Worm (Caenorhabditis elegans) whole organism, L2 larva: ENCODE results near the gene snb-5.

Source experiments
- C34F6.9 ChIP-seq: fragments of 150-350 bp; optimal IDR thresholded peaks from 2 replicates; lab custom pipeline; 2014; ENCODE audit warnings: missing biosample characterization, missing genetic modification characterization
- R02D3.7 ChIP-seq: fragments of 150-350 bp; optimal IDR thresholded peaks from 2 replicates; lab custom pipeline; 2014; ENCODE audit warnings: missing biosample characterization, missing genetic modification characterization
- alr-1 ChIP-seq: fragments of 150-350 bp; optimal IDR thresholded peaks from 2 replicates; lab custom pipeline; 2014; ENCODE audit warnings: missing biosample characterization, missing genetic modification characterization
- aly-2 ChIP-seq: fragments of 150-350 bp; optimal IDR thresholded peaks from 2 replicates; lab custom pipeline; 2014; ENCODE audit warnings: missing biosample characterization, missing genetic modification characterization
- ama-1 ChIP-seq: fragments of 150-350 bp; optimal IDR thresholded peaks from 2 replicates; lab custom pipeline; 2018; ENCODE audit warnings: inconsistent platforms
- blmp-1 ChIP-seq: sonication (generic microtip); optimal IDR thresholded peaks from 2 replicates; lab custom pipeline; 2017; ENCODE audit warnings: missing genetic modification characterization, mild to moderate bottlenecking, missing compliant biosample characterization, antibody characterized with exemption, moderate library complexity; ENCODE audit not compliant: insufficient read depth
- ceh-82 ChIP-seq: fragments of 150-350 bp; optimal IDR thresholded peaks from 2 replicates; lab custom pipeline; 2014; ENCODE audit warnings: missing biosample characterization, missing genetic modification characterization
- elt-1 ChIP-seq: fragments of 150-350 bp; optimal IDR thresholded peaks from 2 replicates; lab custom pipeline; 2014; ENCODE audit warnings: missing biosample characterization, missing genetic modification characterization
- elt-3 ChIP-seq: sonication (generic microtip); optimal IDR thresholded peaks from 2 replicates; lab custom pipeline; 2017; ENCODE audit warnings: missing biosample characterization, missing genetic modification characterization
- fos-1 ChIP-seq: fragments of 150-350 bp; optimal IDR thresholded peaks from 2 replicates; lab custom pipeline; 2014; ENCODE audit warnings: missing biosample characterization, missing genetic modification characterization
- gmeb-1 ChIP-seq: fragments of 150-350 bp; optimal IDR thresholded peaks from 2 replicates; lab custom pipeline; 2014; ENCODE audit warnings: missing biosample characterization, missing genetic modification characterization
- lin-11 ChIP-seq: fragments of 150-350 bp; sonication (generic microtip); optimal IDR thresholded peaks from 2 replicates; lab custom pipeline; 2014; ENCODE audit warnings: missing biosample characterization, missing genetic modification characterization, inconsistent platforms, mixed read lengths
- lin-13 ChIP-seq: fragments of 150-350 bp; optimal IDR thresholded peaks from 2 replicates; lab custom pipeline; 2014; ENCODE audit warnings: missing biosample characterization, missing genetic modification reagents, missing genetic modification characterization
- lin-39 ChIP-seq: fragments of 150-350 bp; optimal IDR thresholded peaks from 2 replicates; lab custom pipeline; 2014; ENCODE audit warnings: missing biosample characterization, missing genetic modification reagents, missing genetic modification characterization
- lsy-2 ChIP-seq, 2 experiments: fragments of 150-350 bp in 1 of 2; sonication (generic microtip) in 1 of 2; optimal IDR thresholded peaks; 2 replicates each; lab custom pipeline; 2014 to 2017; ENCODE audit warnings: missing biosample characterization in 2 of 2, missing genetic modification characterization in 2 of 2
- mab-5 ChIP-seq: fragments of 150-350 bp; optimal IDR thresholded peaks from 2 replicates; lab custom pipeline; 2014; ENCODE audit warnings: missing biosample characterization, missing genetic modification characterization
- nhr-10 ChIP-seq: sonication (generic microtip); optimal IDR thresholded peaks from 2 replicates; lab custom pipeline; 2017; ENCODE audit warnings: missing biosample characterization, missing genetic modification characterization
- nhr-11 ChIP-seq: fragments of 150-350 bp; optimal IDR thresholded peaks from 2 replicates; lab custom pipeline; 2014; ENCODE audit warnings: missing biosample characterization, missing genetic modification characterization
- nhr-12 ChIP-seq: fragments of 150-350 bp; optimal IDR thresholded peaks from 2 replicates; lab custom pipeline; 2014; ENCODE audit warnings: missing biosample characterization, missing genetic modification characterization
- nhr-129 ChIP-seq: fragments of 150-350 bp; optimal IDR thresholded peaks from 2 replicates; lab custom pipeline; 2014; ENCODE audit warnings: missing biosample characterization, missing genetic modification characterization
- nhr-21 ChIP-seq: fragments of 150-350 bp; optimal IDR thresholded peaks from 2 replicates; lab custom pipeline; 2014; ENCODE audit warnings: missing biosample characterization, missing genetic modification characterization
- nhr-23 ChIP-seq: fragments of 150-350 bp; optimal IDR thresholded peaks from 2 replicates; lab custom pipeline; 2014; ENCODE audit warnings: missing biosample characterization, missing genetic modification reagents, missing genetic modification characterization
- nhr-25 ChIP-seq: fragments of 150-350 bp; sonication (generic microtip); optimal IDR thresholded peaks from 3 replicates; lab custom pipeline; 2014; ENCODE audit warnings: missing biosample characterization, missing genetic modification characterization
- nhr-6 ChIP-seq: fragments of 150-350 bp; optimal IDR thresholded peaks from 2 replicates; lab custom pipeline; 2014; ENCODE audit warnings: missing biosample characterization, missing genetic modification characterization
- peb-1 ChIP-seq: fragments of 150-350 bp; optimal IDR thresholded peaks from 2 replicates; lab custom pipeline; 2014; ENCODE audit warnings: missing biosample characterization, missing genetic modification characterization
- skn-1 ChIP-seq: sonication (generic microtip); optimal IDR thresholded peaks from 2 replicates; lab custom pipeline; 2017; ENCODE audit warnings: missing biosample characterization, missing genetic modification characterization
- sma-3 ChIP-seq: sonication (generic microtip); optimal IDR thresholded peaks from 2 replicates; lab custom pipeline; 2016; ENCODE audit warnings: missing genetic modification reagents, missing genetic modification characterization, missing compliant biosample characterization
- sma-9 ChIP-seq, 2 experiments: fragments of 150-350 bp in 1 of 2; sonication (generic microtip) in 1 of 2; optimal IDR thresholded peaks; 2 replicates each; lab custom pipeline; 2014 to 2016; ENCODE audit warnings: missing genetic modification characterization in 2 of 2, mild to moderate bottlenecking in 1 of 2, missing biosample characterization in 1 of 2, missing compliant biosample characterization in 1 of 2, missing genetic modification reagents in 1 of 2, moderate library complexity in 1 of 2
- unc-39 ChIP-seq: fragments of 150-350 bp; optimal IDR thresholded peaks from 2 replicates; lab custom pipeline; 2014; ENCODE audit warnings: missing biosample characterization, missing genetic modification characterization
- unc-55 ChIP-seq: fragments of 150-350 bp; sonication (generic microtip); optimal IDR thresholded peaks from 3 replicates; lab custom pipeline; 2014; ENCODE audit warnings: missing biosample characterization, missing genetic modification reagents, missing genetic modification characterization
- unc-62 ChIP-seq: fragments of 150-350 bp; optimal IDR thresholded peaks from 2 replicates; lab custom pipeline; 2014; ENCODE audit warnings: missing biosample characterization, missing genetic modification reagents, missing genetic modification characterization
- zag-1 ChIP-seq: fragments of 150-350 bp; optimal IDR thresholded peaks from 2 replicates; lab custom pipeline; 2014; ENCODE audit warnings: missing biosample characterization, missing genetic modification characterization
- ztf-1 ChIP-seq: fragments of 200-800 bp; sonication (Bioruptor generic); conservative IDR thresholded peaks from 2 replicates; pipeline ENCODE4 v1.3.6; 2022; ENCODE audit warnings: missing genetic modification characterization, missing compliant biosample characterization
- ztf-11 ChIP-seq: sonication (generic microtip); optimal IDR thresholded peaks from 2 replicates; lab custom pipeline; 2017; ENCODE audit warnings: missing biosample characterization, missing genetic modification characterization
- ztf-4 ChIP-seq: fragments of 150-350 bp; optimal IDR thresholded peaks from 2 replicates; lab custom pipeline; 2014; ENCODE audit warnings: missing biosample characterization, missing genetic modification characterization

Gene snb-5

ce11 chrIII:8244052-8244451, 41.2 kb downstream of the snb-5 start, which contains the start of the genes pbs-6 and cids-1:
TSS of gene pbs-6 (minus strand) at chrIII:8244092.
TSS of gene cids-1 (plus strand) at chrIII:8244445.
- TF ChIP-seq gmeb-1 (tag; lab: Kevin White, UChicago) (no peak), skn-1 (tag; lab: Kevin White, UChicago) (no peak), R02D3.7 (tag; lab: Kevin White, UChicago) (no peak), lsy-2 (tag; optimal IDR thresholded peaks at IDR 0.05; lab: Kevin White, UChicago) (peak in 1 of 2 experiments; percentile 51), nhr-129 (tag; lab: Kevin White, UChicago) (peak; percentile 21), aly-2 (no peak), nhr-11 (no peak), ceh-82 (tag; lab: Kevin White, UChicago) (no peak), sma-3 (GFP tag; lab: Kevin White, UChicago) (no peak), nhr-6 (tag; lab: Kevin White, UChicago) (no peak), unc-55 (GFP tag; lab: Kevin White, UChicago) (peak; percentile 47), zag-1 (tag; lab: Kevin White, UChicago) (no peak), nhr-21 (tag; lab: Kevin White, UChicago) (no peak), C34F6.9 (tag; lab: Kevin White, UChicago) (peak; percentile 16), unc-62 (no peak), ztf-11 (tag; lab: Kevin White, UChicago) (no peak), nhr-12 (tag; lab: Kevin White, UChicago) (no peak), ztf-1 (GFP tag; lab: Robert Waterston, UW) (no peak)

- TF ChIP-seq nhr-23 (tag; lab: Kevin White, UChicago), result no peak
- no peak for TF ChIP-seq ceh-82 (tag; lab: Kevin White, UChicago)
- TF ChIP-seq R02D3.7 (tag; lab: Kevin White, UChicago), result no peak
- TF ChIP-seq lsy-2 (tag; optimal IDR thresholded peaks at IDR 0.05; lab: Kevin White, UChicago), result no peak
- no peak for TF ChIP-seq ama-1
- no peak for TF ChIP-seq ztf-4 (tag; lab: Kevin White, UChicago)
- no peak for TF ChIP-seq blmp-1
- TF ChIP-seq elt-3, result no peak
- no peak for TF ChIP-seq sma-9 (GFP tag; optimal IDR thresholded peaks at IDR 0.05; lab: Kevin White, UChicago)
- no peak for TF ChIP-seq sma-9 (tag; optimal IDR thresholded peaks at IDR 0.05; lab: Kevin White, UChicago)
- no peak for TF ChIP-seq ztf-11 (tag; lab: Kevin White, UChicago)
- TF ChIP-seq unc-55 (GFP tag; lab: Kevin White, UChicago), result no peak
- no peak for TF ChIP-seq mab-5 (tag; lab: Kevin White, UChicago)
- TF ChIP-seq unc-62, result no peak
- TF ChIP-seq ztf-1 (GFP tag; lab: Robert Waterston, UW), result no peak
- no peak for TF ChIP-seq lin-13
These were observed 42.7 kb downstream of the snb-5 start, which contains the start of gene C02F5.3 for ce11 chrIII:8245591-8245990. TSS of gene C02F5.3 (plus strand) at chrIII:8245891.

ce11 chrIII:8247051-8247450, 44.2 kb downstream of the snb-5 start, which contains the start of gene C02F5.13:
TSS of gene C02F5.13 (plus strand) at chrIII:8247351.
- no peak for TF ChIP-seq fos-1 (tag; lab: Kevin White, UChicago)
- TF ChIP-seq nhr-23 (tag; lab: Kevin White, UChicago), result no peak
- TF ChIP-seq nhr-25 (tag; lab: Kevin White, UChicago), result no peak
- no peak for TF ChIP-seq peb-1 (tag; lab: Kevin White, UChicago)
- no peak for TF ChIP-seq lin-11
- TF ChIP-seq elt-1 (tag; lab: Kevin White, UChicago), result no peak
- TF ChIP-seq unc-39 (tag; lab: Kevin White, UChicago), result no peak
- no peak for TF ChIP-seq nhr-21 (tag; lab: Kevin White, UChicago)
- no peak for TF ChIP-seq nhr-10 (tag; lab: Kevin White, UChicago)
- no peak for TF ChIP-seq lin-39 (tag; lab: Kevin White, UChicago)
- no peak for TF ChIP-seq R02D3.7 (tag; lab: Kevin White, UChicago)
- TF ChIP-seq unc-62, result no peak
- TF ChIP-seq zag-1 (tag; lab: Kevin White, UChicago), result no peak
- no peak for TF ChIP-seq alr-1 (tag; lab: Kevin White, UChicago)
- no peak for TF ChIP-seq gmeb-1 (tag; lab: Kevin White, UChicago)

DNA sequence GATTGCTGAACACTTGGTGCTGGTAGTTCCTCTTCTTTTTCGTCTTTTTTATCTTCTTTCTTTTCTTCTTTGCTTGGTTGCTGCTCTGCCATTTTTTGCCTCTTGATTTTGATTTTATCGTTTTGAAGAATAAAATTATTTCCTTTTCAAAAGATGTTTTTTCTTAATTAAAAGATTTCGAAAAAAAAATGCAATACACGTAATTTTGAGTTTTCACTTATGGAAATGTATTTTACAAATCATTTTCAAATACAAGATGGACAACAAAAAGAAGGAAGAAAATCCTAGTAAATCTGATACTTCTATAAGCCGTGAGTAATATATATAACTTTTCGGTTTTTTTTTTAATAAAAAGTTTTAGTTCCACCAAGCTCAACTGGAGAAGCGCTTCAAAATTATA, 46.5 kb downstream of the snb-5 start, which contains the start of the genes C02F5.10 and C02F5.2:
Gene C02F5.10, minus strand, starts transcription at position 101 of the 400 bp plus-strand sequence.
Gene C02F5.2, plus strand, starts transcription at position 239 of the 400 bp plus-strand sequence.
- no peak for TF ChIP-seq nhr-23 (tag; lab: Kevin White, UChicago)
